Worm (Caenorhabditis elegans): ENCODE data around the gene T03F6.4.

T03F6.4 gene

DNA sequence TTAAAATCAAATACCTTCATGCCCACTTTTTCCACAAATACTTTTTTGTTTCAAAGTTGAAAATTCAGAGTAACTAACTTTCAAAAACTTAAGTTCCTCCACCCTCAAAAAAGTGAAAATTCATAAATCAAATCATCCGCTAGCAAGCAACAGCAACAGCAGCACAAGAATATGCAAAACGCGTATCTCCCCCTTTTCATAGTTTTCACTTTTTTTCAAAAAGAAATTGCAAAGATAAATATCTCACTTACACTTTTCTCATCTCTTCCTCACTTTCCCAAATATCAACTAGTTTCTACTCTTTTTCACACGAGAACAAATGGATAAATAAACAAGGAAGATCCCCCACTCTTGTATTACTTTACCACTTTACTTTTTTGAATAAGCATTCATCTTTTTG, 4.3 kb upstream of the T03F6.4 start:
- TF ChIP-seq nhr-76 (tag; optimal IDR thresholded peaks at IDR 0.05) (no peak), pha-4 (tag; optimal IDR thresholded peaks at IDR 0.05) (peak; percentile 7)

DNA sequence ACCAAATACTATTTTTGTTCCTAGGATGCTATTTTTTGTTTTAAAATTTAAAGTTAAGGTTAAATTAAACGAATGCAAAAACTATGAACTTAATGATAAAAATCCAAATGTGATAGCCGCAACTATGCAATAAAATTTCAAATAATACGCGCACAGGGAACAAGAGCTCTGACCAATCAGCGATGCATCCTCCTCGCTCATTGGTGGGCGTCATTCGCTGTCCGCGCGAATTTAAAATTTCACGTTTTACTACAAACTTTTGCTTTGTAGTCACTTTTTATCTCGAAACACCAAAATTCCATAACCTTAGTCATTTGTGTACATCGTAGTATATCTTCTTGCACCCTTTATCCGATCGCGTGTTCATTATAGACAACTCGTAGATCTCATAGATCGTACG, 2.8 kb upstream of the T03F6.4 start:
- TF ChIP-seq fos-1 (tag; optimal IDR thresholded peaks at IDR 0.05) (no peak), egl-5 (tag; optimal IDR thresholded peaks at IDR 0.05) (no peak), elt-3 (tag; optimal IDR thresholded peaks at IDR 0.05) (no peak), unc-39 (tag; optimal IDR thresholded peaks at IDR 0.05) (no peak), ztf-11 (tag; optimal IDR thresholded peaks at IDR 0.05) (no peak), nhr-43 (tag; optimal IDR thresholded peaks at IDR 0.05; ENCODE audit: poor library complexity, severe bottlenecking) (no peak), lin-15B (tag; optimal IDR thresholded peaks at IDR 0.05) (no peak), hmg-11 (tag; optimal IDR thresholded peaks at IDR 0.05) (no peak), pha-4 (tag; optimal IDR thresholded peaks at IDR 0.05) (no peak), egl-27 (tag; optimal IDR thresholded peaks at IDR 0.05) (no peak), ceh-82 (tag; optimal IDR thresholded peaks at IDR 0.05) (no peak), lsy-12 (tag; optimal IDR thresholded peaks at IDR 0.05) (no peak), nhr-23 (tag; optimal IDR thresholded peaks at IDR 0.05) (no peak), aly-2 (tag; optimal IDR thresholded peaks at IDR 0.05) (no peak), ceh-9 (tag; optimal IDR thresholded peaks at IDR 0.05) (no peak), tbx-2 (tag; optimal IDR thresholded peaks at IDR 0.05) (no peak)

DNA sequence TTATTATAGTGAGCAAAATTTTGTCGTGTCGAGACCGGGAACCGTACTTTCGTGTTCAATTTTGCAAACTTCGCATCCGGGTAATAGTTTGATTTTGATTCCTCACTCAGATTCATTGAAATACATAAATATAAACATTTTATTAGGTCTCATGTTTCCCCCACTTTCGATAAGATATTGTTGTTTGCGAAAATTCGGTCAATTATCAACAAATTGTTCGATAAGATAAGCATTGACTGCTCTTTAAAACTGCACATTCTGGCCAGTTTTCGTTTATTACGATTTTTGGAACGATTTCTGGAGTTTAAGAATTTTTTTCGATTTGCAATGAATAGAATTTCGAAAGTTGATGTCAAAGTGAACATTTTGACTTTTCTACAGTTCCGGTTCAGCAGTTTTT, 2.7 kb downstream of the T03F6.4 start:
- TF ChIP-seq ceh-28 (tag; optimal IDR thresholded peaks at IDR 0.05) (no peak), elt-2 (tag; optimal IDR thresholded peaks at IDR 0.05) (peak; percentile 85), R02D3.7 (tag; optimal IDR thresholded peaks at IDR 0.05) (no peak), pha-4 (tag; optimal IDR thresholded peaks at IDR 0.05) (peak; percentile 47), ceh-82 (tag; optimal IDR thresholded peaks at IDR 0.05) (no peak)

DNA sequence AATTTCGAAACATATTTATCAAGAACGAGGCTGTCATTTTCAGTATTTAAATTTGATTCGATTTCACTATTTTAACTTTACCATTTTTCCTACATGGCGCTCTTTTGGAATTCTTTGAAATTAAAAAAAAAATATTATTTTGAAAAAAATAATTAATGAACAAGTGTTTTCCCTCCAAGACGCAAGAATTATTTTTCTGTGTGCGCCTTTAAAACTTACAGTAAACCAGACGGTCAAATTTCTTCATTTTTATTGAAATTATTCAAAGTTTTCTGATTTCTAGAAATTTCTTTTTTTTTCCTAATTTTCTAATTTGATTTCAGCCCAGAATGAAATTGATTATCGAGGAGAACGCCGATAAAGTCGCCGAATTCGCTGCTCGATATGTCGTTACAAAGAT, 3.1 kb downstream of the T03F6.4 start, which contains the start of gene T03F6.3:
T03F6.3 (plus strand) TSS at position 318 of the 400 bp plus-strand sequence.
- TF ChIP-seq ztf-11 (tag; optimal IDR thresholded peaks at IDR 0.05) (no peak), ZK546.5 (tag; optimal IDR thresholded peaks at IDR 0.05) (no peak), jun-1 (tag; optimal IDR thresholded peaks at IDR 0.05) (no peak), pqm-1 (tag; optimal IDR thresholded peaks at IDR 0.05) (no peak), lin-39 (tag; optimal IDR thresholded peaks at IDR 0.05) (no peak), nhr-67 (tag; optimal IDR thresholded peaks at IDR 0.05) (no peak), nhr-28 (tag; optimal IDR thresholded peaks at IDR 0.05) (no peak), mml-1 (tag; optimal IDR thresholded peaks at IDR 0.05) (no peak), sea-2 (GFP tag; optimal IDR thresholded peaks at IDR 0.05) (no peak), nhr-43 (tag; optimal IDR thresholded peaks at IDR 0.05; ENCODE audit: poor library complexity, severe bottlenecking) (no peak), R02D3.7 (tag; optimal IDR thresholded peaks at IDR 0.05) (no peak), aly-2 (tag; optimal IDR thresholded peaks at IDR 0.05) (no peak), hmg-11 (tag; optimal IDR thresholded peaks at IDR 0.05) (no peak), nhr-11 (tag; optimal IDR thresholded peaks at IDR 0.05) (no peak), eor-1 (tag; optimal IDR thresholded peaks at IDR 0.05) (no peak), nhr-237 (tag; optimal IDR thresholded peaks at IDR 0.05) (no peak), ceh-82 (tag; optimal IDR thresholded peaks at IDR 0.05) (no peak), tbx-2 (tag; optimal IDR thresholded peaks at IDR 0.05) (no peak)

DNA sequence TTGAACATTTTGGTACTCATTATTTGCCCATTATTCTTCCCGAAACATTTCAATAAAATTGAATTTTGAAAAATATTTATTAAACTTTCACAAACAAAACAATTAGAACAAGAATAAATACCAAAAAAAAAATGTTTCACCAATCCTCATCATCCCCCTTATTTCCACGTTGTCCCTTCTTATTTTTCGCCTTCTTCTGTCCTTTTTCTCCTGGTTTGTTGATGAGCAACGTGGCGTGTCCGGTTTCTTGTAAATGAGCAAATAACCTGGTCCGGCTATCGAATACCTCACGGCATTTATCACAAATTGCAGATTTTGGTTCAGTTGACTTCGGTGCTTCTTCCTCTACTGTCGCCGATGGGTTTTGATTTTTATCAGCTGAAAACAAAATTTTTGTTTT, 4.8 kb downstream of the T03F6.4 start:
- no peak for TF ChIP-seq ceh-16 (tag; optimal IDR thresholded peaks at IDR 0.05)
- no peak for TF ChIP-seq eor-1 (tag; optimal IDR thresholded peaks at IDR 0.05)
- no peak for TF ChIP-seq ama-1 (optimal IDR thresholded peaks at IDR 0.05)
- TF ChIP-seq egl-5 (tag; optimal IDR thresholded peaks at IDR 0.05): no peak
- TF ChIP-seq elt-2 (tag; optimal IDR thresholded peaks at IDR 0.05): no peak

DNA sequence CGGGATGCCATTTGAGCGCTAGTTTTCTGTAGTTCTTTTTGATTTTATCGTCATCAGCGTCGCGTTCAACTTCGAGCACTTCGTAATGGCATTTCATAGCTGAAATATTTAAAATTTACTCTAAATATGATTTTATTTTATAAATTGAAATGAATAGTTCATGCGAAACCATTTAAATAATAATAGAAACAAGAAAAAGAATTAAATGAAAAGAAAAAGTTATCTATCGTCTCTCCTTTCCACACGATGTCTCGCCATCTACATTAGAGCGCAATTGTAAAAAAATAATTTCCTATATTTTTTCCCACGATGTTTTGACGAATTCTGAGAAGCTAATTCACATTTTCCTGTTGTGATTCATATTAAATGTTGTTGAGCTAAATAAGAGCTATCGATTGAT, 7.3 kb downstream of the T03F6.4 start, which contains the start of gene dnj-17:
dnj-17 (minus strand) TSS at position 101 of the 400 bp plus-strand sequence.
- no peak for TF ChIP-seq aly-2 (tag; optimal IDR thresholded peaks at IDR 0.05)
- no peak for TF ChIP-seq snpc-4 (tag; optimal IDR thresholded peaks at IDR 0.05)
- no peak for TF ChIP-seq ama-1 (optimal IDR thresholded peaks at IDR 0.05)
- TF ChIP-seq nhr-237 (tag; optimal IDR thresholded peaks at IDR 0.05): no peak
- no peak for TF ChIP-seq pqm-1 (tag; optimal IDR thresholded peaks at IDR 0.05)
- no peak for TF ChIP-seq egl-5 (tag; optimal IDR thresholded peaks at IDR 0.05)
- TF ChIP-seq daf-12 (tag; optimal IDR thresholded peaks at IDR 0.05): no peak
- TF ChIP-seq nhr-12 (tag; optimal IDR thresholded peaks at IDR 0.05): no peak
- TF ChIP-seq egl-27 (tag; optimal IDR thresholded peaks at IDR 0.05): no peak
- no peak for TF ChIP-seq fkh-2 (tag; optimal IDR thresholded peaks at IDR 0.05)
- TF ChIP-seq nhr-23 (tag; optimal IDR thresholded peaks at IDR 0.05): no peak
- TF ChIP-seq fkh-10 (GFP tag; optimal IDR thresholded peaks at IDR 0.05): no peak
- no peak for TF ChIP-seq lsy-12 (tag; optimal IDR thresholded peaks at IDR 0.05)
- TF ChIP-seq eor-1 (tag; optimal IDR thresholded peaks at IDR 0.05): no peak
- TF ChIP-seq nhr-25 (tag; optimal IDR thresholded peaks at IDR 0.05): no peak
- TF ChIP-seq pha-4 (tag; optimal IDR thresholded peaks at IDR 0.05): no peak
- no peak for TF ChIP-seq zag-1 (tag; optimal IDR thresholded peaks at IDR 0.05)
